Worm (Caenorhabditis elegans) whole organism, young adult: ENCODE data around the gene Y64G10A.1.

Experiments used
- B0019.2 ChIP-seq: fragments of 200-800 bp; sonication (Bioruptor generic); conservative IDR thresholded peaks from 2 replicates; pipeline ENCODE4 v1.3.6; 2022; ENCODE audit warnings: missing genetic modification reagents, missing genetic modification characterization, missing compliant biosample characterization
- D2030.7 ChIP-seq: fragments of 200-800 bp; sonication (Bioruptor generic); IDR thresholded peaks from 2 replicates; pipeline ENCODE4 v1.3.6; 2022; ENCODE audit warnings: missing genetic modification reagents, missing genetic modification characterization, missing compliant biosample characterization
- F10E7.11 ChIP-seq: sonication (generic microtip); optimal IDR thresholded peaks from 2 replicates; lab custom pipeline; 2017; ENCODE audit warnings: mild to moderate bottlenecking, missing genetic modification characterization, moderate library complexity, missing compliant biosample characterization
- F22D6.2 ChIP-seq: sonication (generic microtip); optimal IDR thresholded peaks from 2 replicates; lab custom pipeline; 2016; ENCODE audit warnings: mild to moderate bottlenecking, missing genetic modification characterization, missing compliant biosample characterization
- F23B12.7 ChIP-seq: sonication (generic microtip); optimal IDR thresholded peaks from 2 replicates; lab custom pipeline; 2017; ENCODE audit warnings: missing genetic modification characterization, mild to moderate bottlenecking, missing compliant biosample characterization, antibody characterized with exemption, moderate library complexity; ENCODE audit not compliant: insufficient read depth
- K12H6.12 ChIP-seq: fragments of 200-800 bp; sonication (Bioruptor generic); optimal IDR thresholded peaks from 2 replicates; lab custom pipeline; 2018; ENCODE audit warnings: mild to moderate bottlenecking, missing genetic modification characterization, missing compliant biosample characterization
- Y79H2A.3 ChIP-seq: fragments of 200-800 bp; sonication (Bioruptor generic); conservative IDR thresholded peaks from 2 replicates; pipeline ENCODE4 v1.3.6; 2022; ENCODE audit warnings: missing genetic modification reagents, missing genetic modification characterization, missing compliant biosample characterization
- aptf-3 ChIP-seq: fragments of 200-800 bp; sonication (Bioruptor generic); IDR thresholded peaks from 2 replicates; pipeline ENCODE4 v1.3.6; 2022; ENCODE audit warnings: missing genetic modification characterization, missing compliant biosample characterization
- attf-6 ChIP-seq: fragments of 200-800 bp; sonication (Bioruptor generic); IDR thresholded peaks from 2 replicates; pipeline ENCODE4 v1.3.6; 2022; ENCODE audit warnings: missing genetic modification reagents, missing genetic modification characterization, missing compliant biosample characterization
- bed-2 ChIP-seq: fragments of 200-800 bp; sonication (Bioruptor generic); IDR thresholded peaks from 2 replicates; pipeline ENCODE4 v1.3.6; 2022; ENCODE audit warnings: missing genetic modification reagents, missing genetic modification characterization, missing compliant biosample characterization
- cebp-1 ChIP-seq, 2 experiments: fragments of 200-800 bp in 1 of 2; sonication (Bioruptor generic) in 1 of 2; sonication (generic microtip) in 1 of 2; IDR thresholded peaks in 1 of 2; optimal IDR thresholded peaks in 1 of 2; 2 replicates each; pipeline versions ENCODE4 v1.3.6 to Lab custom; 2017 to 2022; ENCODE audit warnings: missing compliant biosample characterization in 2 of 2, missing genetic modification characterization in 2 of 2, mild to moderate bottlenecking in 1 of 2, missing genetic modification reagents in 1 of 2, moderate library complexity in 1 of 2
- ceh-58 ChIP-seq: fragments of 200-800 bp; sonication (Bioruptor generic); IDR thresholded peaks from 2 replicates; pipeline ENCODE4 v1.3.6; 2022; ENCODE audit warnings: missing genetic modification characterization, missing compliant biosample characterization
- ceh-91 ChIP-seq: fragments of 200-800 bp; sonication (Bioruptor generic); IDR thresholded peaks from 2 replicates; pipeline ENCODE4 v1.3.6; 2022; ENCODE audit warnings: missing genetic modification reagents, missing genetic modification characterization, missing compliant biosample characterization
- chd-7 ChIP-seq: sonication (generic microtip); optimal IDR thresholded peaks from 2 replicates; lab custom pipeline; 2016; ENCODE audit warnings: mild to moderate bottlenecking, missing genetic modification characterization, moderate library complexity, missing compliant biosample characterization
- dpff-1 ChIP-seq: sonication (generic microtip); optimal IDR thresholded peaks from 2 replicates; lab custom pipeline; 2017; ENCODE audit warnings: mild to moderate bottlenecking, missing genetic modification characterization, missing compliant biosample characterization
- egl-18 ChIP-seq: fragments of 200-800 bp; sonication (Bioruptor generic); IDR thresholded peaks from 2 replicates; pipeline ENCODE4 v1.3.6; 2022; ENCODE audit warnings: missing genetic modification reagents, missing genetic modification characterization, missing compliant biosample characterization
- egl-44 ChIP-seq: fragments of 200-800 bp; sonication (Bioruptor generic); IDR thresholded peaks from 2 replicates; pipeline ENCODE4 v1.3.6; 2022; ENCODE audit warnings: missing genetic modification reagents, missing genetic modification characterization, missing compliant biosample characterization
- hlh-26 ChIP-seq: fragments of 200-800 bp; sonication (Bioruptor generic); conservative IDR thresholded peaks from 2 replicates; pipeline ENCODE4 v1.3.6; 2022; ENCODE audit warnings: missing genetic modification reagents, missing genetic modification characterization, missing compliant biosample characterization
- hsf-1 ChIP-seq: fragments of 200-800 bp; sonication (Bioruptor generic); IDR thresholded peaks from 2 replicates; pipeline ENCODE4 v1.3.6; 2022; ENCODE audit warnings: missing genetic modification reagents, missing genetic modification characterization, missing compliant biosample characterization
- lir-1 ChIP-seq: fragments of 200-800 bp; sonication (Bioruptor generic); conservative IDR thresholded peaks from 2 replicates; pipeline ENCODE4 v1.3.6; 2022; ENCODE audit warnings: missing genetic modification reagents, missing genetic modification characterization, missing compliant biosample characterization
- madf-10 ChIP-seq: sonication (generic microtip); optimal IDR thresholded peaks from 2 replicates; lab custom pipeline; 2016; ENCODE audit warnings: mild to moderate bottlenecking, missing genetic modification characterization, missing compliant biosample characterization
- mes-4 ChIP-seq: sonication (generic microtip); optimal IDR thresholded peaks from 2 replicates; lab custom pipeline; 2016; ENCODE audit warnings: missing genotype, missing genetic modification characterization, missing compliant biosample characterization
- mxl-1 ChIP-seq: sonication (generic microtip); optimal IDR thresholded peaks from 2 replicates; lab custom pipeline; 2016; ENCODE audit warnings: missing genetic modification characterization, missing compliant biosample characterization
- nfya-1 ChIP-seq: sonication (generic microtip); optimal IDR thresholded peaks from 2 replicates; lab custom pipeline; 2017; ENCODE audit warnings: antibody characterized with exemption, missing compliant biosample characterization, missing genetic modification characterization, borderline replicate concordance; ENCODE audit not compliant: insufficient read depth
- nfya-2 ChIP-seq: fragments of 200-800 bp; sonication (Bioruptor generic); IDR thresholded peaks from 2 replicates; pipeline ENCODE4 v1.3.6; 2022; ENCODE audit warnings: missing genetic modification reagents, missing genetic modification characterization, missing compliant biosample characterization
- nhr-120 ChIP-seq: fragments of 200-800 bp; sonication (Bioruptor generic); IDR thresholded peaks from 2 replicates; pipeline ENCODE4 v1.3.6; 2022; ENCODE audit warnings: missing genetic modification characterization, missing compliant biosample characterization
- nhr-27 ChIP-seq: fragments of 200-800 bp; sonication (Bioruptor generic); optimal IDR thresholded peaks from 2 replicates; lab custom pipeline; 2018; ENCODE audit warnings: mild to moderate bottlenecking, missing genetic modification characterization, moderate library complexity, missing compliant biosample characterization
- snpc-3.4 ChIP-seq: sonication (generic microtip); optimal IDR thresholded peaks from 2 replicates; lab custom pipeline; 2017; ENCODE audit warnings: missing genetic modification characterization, mild to moderate bottlenecking, missing compliant biosample characterization, antibody characterized with exemption, moderate library complexity, missing genotype, missing genetic modification reagents
- snpc-4 ChIP-seq, 5 experiments: fragments of 150-350 bp in 1 of 5; sonication (generic microtip) in 4 of 5; optimal IDR thresholded peaks; 2 replicates each; lab custom pipeline; 2014 to 2018; ENCODE audit warnings: missing genetic modification characterization in 5 of 5, missing biosample characterization in 3 of 5, antibody characterized with exemption in 2 of 5, mild to moderate bottlenecking in 2 of 5, missing compliant biosample characterization in 2 of 5, missing genotype in 2 of 5, moderate library complexity in 2 of 5, missing genetic modification reagents in 1 of 5
- sptf-2 ChIP-seq: fragments of 200-800 bp; sonication (Bioruptor generic); optimal IDR thresholded peaks from 2 replicates; lab custom pipeline; 2018; ENCODE audit warnings: mild to moderate bottlenecking, missing genetic modification characterization, missing compliant biosample characterization
- tbx-9 ChIP-seq: sonication (generic microtip); optimal IDR thresholded peaks from 2 replicates; lab custom pipeline; 2016; ENCODE audit warnings: borderline replicate concordance, missing genetic modification characterization, inconsistent platforms, missing compliant biosample characterization
- unc-130 ChIP-seq: sonication (generic microtip); optimal IDR thresholded peaks from 2 replicates; lab custom pipeline; 2016; ENCODE audit warnings: missing genetic modification reagents, missing genetic modification characterization, missing compliant biosample characterization
- xnd-1 ChIP-seq: sonication (generic microtip); optimal IDR thresholded peaks from 2 replicates; lab custom pipeline; 2016; ENCODE audit warnings: missing genotype, missing genetic modification reagents, missing genetic modification characterization, missing compliant biosample characterization
- zim-3 ChIP-seq: sonication (generic microtip); optimal IDR thresholded peaks from 2 replicates; lab custom pipeline; 2017; ENCODE audit warnings: mild to moderate bottlenecking, missing genetic modification characterization, moderate library complexity, missing compliant biosample characterization
- ztf-22 ChIP-seq: fragments of 200-800 bp; sonication (Bioruptor generic); optimal IDR thresholded peaks from 2 replicates; lab custom pipeline; 2018; ENCODE audit warnings: mild to moderate bottlenecking, missing genetic modification characterization, moderate library complexity, missing compliant biosample characterization
- ztf-25 ChIP-seq: fragments of 200-800 bp; sonication (Bioruptor generic); IDR thresholded peaks from 2 replicates; pipeline ENCODE4 v1.3.6; 2022; ENCODE audit warnings: missing genetic modification reagents, missing genetic modification characterization, missing compliant biosample characterization
- ztf-28 ChIP-seq: fragments of 200-800 bp; sonication (Bioruptor generic); IDR thresholded peaks from 2 replicates; pipeline ENCODE4 v1.3.6; 2022; ENCODE audit warnings: missing genetic modification reagents, missing genetic modification characterization, missing compliant biosample characterization
- ztf-3 ChIP-seq: fragments of 200-800 bp; sonication (Bioruptor generic); optimal IDR thresholded peaks from 2 replicates; lab custom pipeline; 2018; ENCODE audit warnings: mild to moderate bottlenecking, missing genetic modification characterization, missing compliant biosample characterization

Gene Y64G10A.1

DNA sequence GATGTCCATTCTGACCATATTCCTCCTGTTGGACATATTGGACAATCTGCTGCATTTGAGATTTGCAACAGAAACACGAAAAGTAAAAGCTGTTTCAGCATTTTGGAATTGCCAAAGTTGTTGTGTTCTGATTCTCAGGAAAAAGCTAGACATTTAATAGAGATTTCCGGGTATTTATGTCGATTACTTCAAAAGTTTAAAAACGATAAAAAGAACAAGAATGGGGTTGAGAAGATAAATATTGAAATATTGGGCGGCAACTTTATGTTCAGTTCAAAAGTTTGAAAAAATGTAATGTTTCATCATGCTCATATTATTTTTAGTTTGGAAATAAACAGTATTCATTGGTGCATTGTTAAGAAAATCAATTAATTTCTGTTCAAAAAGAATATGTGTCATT, at the start of gene Y64G10A.1:
TSS of gene Y64G10A.1 (minus strand) at position 101 of the 400 bp plus-strand sequence.
- no peak for TF ChIP-seq ztf-3
- TF ChIP-seq B0019.2 (GFP tag; lab: Robert Waterston, UW), result no peak
- no peak for TF ChIP-seq nhr-120
- no peak for TF ChIP-seq D2030.7 (GFP tag; lab: Robert Waterston, UW)
- TF ChIP-seq attf-6 (GFP tag; lab: Robert Waterston, UW), result no peak
- TF ChIP-seq hlh-26 (GFP tag; lab: Robert Waterston, UW), result no peak
- no peak for TF ChIP-seq nfya-1
- no peak for TF ChIP-seq hsf-1
- TF ChIP-seq snpc-4 (GFP tag; optimal IDR thresholded peaks at IDR 0.05; lab: Kevin White, UChicago), result no peak
- TF ChIP-seq snpc-4 (tag; optimal IDR thresholded peaks at IDR 0.05; lab: Kevin White, UChicago), result no peak
- TF ChIP-seq bed-2 (GFP tag; lab: Robert Waterston, UW), result no peak
- TF ChIP-seq sptf-2 (GFP tag; lab: Kevin White, UChicago), result no peak
- no peak for TF ChIP-seq ztf-25 (GFP tag; lab: Robert Waterston, UW)
- TF ChIP-seq zim-3, result no peak
- no peak for TF ChIP-seq madf-10
- no peak for TF ChIP-seq lir-1 (GFP tag; lab: Robert Waterston, UW)
- no peak for TF ChIP-seq cebp-1 (GFP tag; IDR thresholded peaks at IDR 0.05; lab: Robert Waterston, UW)
- TF ChIP-seq cebp-1 (tag; optimal IDR thresholded peaks at IDR 0.05; lab: Kevin White, UChicago), result no peak
- TF ChIP-seq dpff-1 (tag; lab: Kevin White, UChicago), result no peak
- no peak for TF ChIP-seq egl-44 (GFP tag; lab: Robert Waterston, UW)
- TF ChIP-seq ceh-91 (GFP tag; lab: Robert Waterston, UW), result no peak

DNA sequence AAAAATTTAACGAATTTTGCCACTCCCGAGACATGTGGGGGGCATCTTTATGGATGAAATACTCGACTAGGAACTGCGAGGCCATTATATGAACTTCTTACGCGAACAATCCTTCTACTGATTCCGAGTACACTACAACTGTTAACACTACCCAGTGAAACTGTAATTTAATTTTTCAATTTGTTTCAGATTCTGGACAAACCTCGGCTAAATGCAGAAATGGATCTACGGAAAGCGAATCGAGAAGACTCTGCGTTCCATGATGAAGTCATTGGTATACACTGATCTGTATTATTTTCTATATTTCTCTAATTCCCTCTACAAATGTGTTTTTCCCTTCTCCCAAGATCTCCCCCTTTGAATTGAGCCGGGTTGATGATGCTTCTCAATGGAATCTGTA, 46.0 kb upstream of the Y64G10A.1 start:
- no peak for TF ChIP-seq tbx-9 (tag; lab: Kevin White, UChicago)

DNA sequence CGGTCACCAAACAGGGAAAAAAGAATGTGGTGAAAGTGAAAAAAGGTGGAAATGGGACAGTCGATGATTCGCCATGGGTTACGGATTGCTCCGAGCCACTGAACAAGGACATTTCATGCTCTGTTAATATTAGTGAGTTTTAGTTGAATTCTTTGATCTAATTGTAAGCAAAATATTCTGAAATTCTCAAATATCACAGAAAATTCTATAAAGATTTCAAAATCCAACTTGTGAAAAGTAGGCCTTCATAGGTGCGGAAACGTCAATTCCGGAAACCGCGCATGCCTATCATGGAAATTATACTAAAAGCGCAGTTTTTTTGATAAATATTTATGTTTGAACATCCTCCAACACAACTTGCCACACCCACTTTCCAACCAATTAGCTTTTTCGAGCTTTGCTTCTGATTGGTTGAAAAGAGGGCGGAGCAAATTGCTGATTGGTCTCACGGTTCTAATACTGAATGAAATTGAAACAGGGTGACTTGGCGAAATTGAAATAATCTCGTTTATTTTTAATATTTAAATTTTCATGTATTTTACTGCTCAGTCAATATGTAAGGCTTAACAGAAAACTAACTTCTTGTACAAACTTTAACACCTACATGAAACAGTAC, 38.0 kb upstream of the Y64G10A.1 start:
- TF ChIP-seq aptf-3 (GFP tag; lab: Robert Waterston, UW), result no peak
- TF ChIP-seq xnd-1 (tag; lab: Kevin White, UChicago), result no peak
- TF ChIP-seq egl-18 (GFP tag; lab: Robert Waterston, UW), result no peak
- TF ChIP-seq nhr-27, result no peak
- TF ChIP-seq unc-130 (GFP tag; lab: Kevin White, UChicago), result no peak

DNA sequence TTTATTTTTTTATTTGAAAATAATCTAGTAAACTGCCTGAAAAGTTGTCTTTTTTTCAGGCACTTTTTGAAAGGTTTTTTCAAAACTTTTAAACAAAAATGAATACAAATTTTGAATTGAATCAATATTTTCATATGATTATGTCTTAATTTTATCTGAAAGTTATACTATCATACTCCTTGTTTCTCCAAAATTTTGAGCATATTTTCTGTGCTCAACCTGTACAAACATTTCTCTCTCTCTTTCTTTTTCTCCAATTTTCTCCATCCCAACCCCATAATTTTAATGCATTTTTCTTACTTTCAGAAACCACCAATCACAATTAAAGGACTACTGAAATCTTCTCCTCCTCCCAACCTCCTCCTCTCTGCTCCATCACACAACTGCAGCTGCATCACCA, 37.3 kb upstream of the Y64G10A.1 start, which contains the start of gene ilcr-1:
TSS of gene ilcr-1 (plus strand) at position 301 of the 400 bp plus-strand sequence.
- TF ChIP-seq F10E7.11 (no peak), chd-7 (tag; lab: Kevin White, UChicago) (no peak), mes-4 (no peak), ceh-91 (GFP tag; lab: Robert Waterston, UW) (no peak), ceh-58 (GFP tag; lab: Robert Waterston, UW) (no peak), snpc-3.4 (tag; lab: Kevin White, UChicago) (no peak), Y79H2A.3 (GFP tag; lab: Robert Waterston, UW) (no peak), mxl-1 (tag; lab: Kevin White, UChicago) (no peak), K12H6.12 (no peak), ztf-22 (GFP tag; lab: Kevin White, UChicago) (no peak), F22D6.2 (tag; lab: Kevin White, UChicago) (no peak), ztf-28 (GFP tag; lab: Robert Waterston, UW) (no peak), lir-1 (GFP tag; lab: Robert Waterston, UW) (no peak), hlh-26 (GFP tag; lab: Robert Waterston, UW) (no peak), nfya-2 (GFP tag; lab: Robert Waterston, UW) (no peak), F23B12.7 (tag; lab: Kevin White, UChicago) (no peak)
